Worm (Caenorhabditis elegans) whole organism, L4 larva: ENCODE measurements around the gene F53B7.4.

Source experiments
- D1046.2 ChIP-seq: fragments of 200-800 bp; sonication (Bioruptor generic); IDR thresholded peaks from 2 replicates; pipeline ENCODE4 v1.3.6; 2022; ENCODE audit warnings: missing genetic modification characterization, missing compliant biosample characterization
- F26F4.8 ChIP-seq: fragments of 200-800 bp; sonication (Bioruptor generic); conservative IDR thresholded peaks from 2 replicates; pipeline ENCODE4 v1.3.6; 2022; ENCODE audit warnings: missing genetic modification characterization, missing compliant biosample characterization
- F44E2.7 ChIP-seq: fragments of 200-800 bp; sonication (Bioruptor generic); IDR thresholded peaks from 2 replicates; pipeline ENCODE4 v2.1.2; 2022; ENCODE audit warnings: missing genetic modification characterization, missing compliant biosample characterization
- R02D3.7 ChIP-seq: fragments of 150-350 bp; sonication (generic microtip); optimal IDR thresholded peaks from 3 replicates; lab custom pipeline; 2014; ENCODE audit warnings: missing biosample characterization, missing genetic modification characterization
- Y105C5A.15 ChIP-seq: fragments of 200-800 bp; sonication (Bioruptor generic); IDR thresholded peaks from 2 replicates; pipeline ENCODE4 v1.3.6; 2022; ENCODE audit warnings: missing genetic modification characterization, missing compliant biosample characterization
- ZK546.5 ChIP-seq, 2 experiments: sonication (generic microtip); optimal IDR thresholded peaks; 2 replicates each; lab custom pipeline; 2017; ENCODE audit warnings: missing biosample characterization in 2 of 2, missing genetic modification characterization in 2 of 2
- ama-1 ChIP-seq: fragments of 150-350 bp; optimal IDR thresholded peaks from 2 replicates; lab custom pipeline; 2014; ENCODE audit warnings: inconsistent platforms, mixed read lengths
- arid-1 ChIP-seq: fragments of 200-800 bp; sonication (Bioruptor generic); conservative IDR thresholded peaks from 2 replicates; pipeline ENCODE4 v1.3.6; 2022; ENCODE audit warnings: missing genetic modification reagents, missing genetic modification characterization, missing compliant biosample characterization
- ceh-20 ChIP-seq: fragments of 200-800 bp; sonication (Bioruptor generic); IDR thresholded peaks from 2 replicates; pipeline ENCODE4 v1.3.6; 2022; ENCODE audit warnings: missing genetic modification reagents, missing genetic modification characterization, missing compliant biosample characterization
- ceh-32 ChIP-seq: sonication (generic microtip); optimal IDR thresholded peaks from 2 replicates; lab custom pipeline; 2016; ENCODE audit warnings: mild to moderate bottlenecking, missing genetic modification characterization, missing compliant biosample characterization; ENCODE audit not compliant: poor library complexity
- ceh-62 ChIP-seq: sonication (generic microtip); optimal IDR thresholded peaks from 2 replicates; lab custom pipeline; 2017; ENCODE audit warnings: missing biosample characterization, missing genetic modification characterization
- ctbp-1 ChIP-seq: fragments of 200-800 bp; sonication (Bioruptor generic); IDR thresholded peaks from 2 replicates; pipeline ENCODE4 v1.3.6; 2022; ENCODE audit warnings: missing genetic modification reagents, missing genetic modification characterization, missing compliant biosample characterization
- daf-16 ChIP-seq, 3 experiments: sonication (generic microtip); optimal IDR thresholded peaks; 2 replicates each; lab custom pipeline; 2016 to 2017; ENCODE audit warnings: missing genetic modification characterization in 3 of 3, missing genetic modification reagents in 3 of 3, mild to moderate bottlenecking in 2 of 3, missing compliant biosample characterization in 2 of 3, missing biosample characterization in 1 of 3, moderate library complexity in 1 of 3
- dmd-6 ChIP-seq: fragments of 200-800 bp; sonication (Bioruptor generic); IDR thresholded peaks from 2 replicates; pipeline ENCODE4 v1.3.6; 2022; ENCODE audit warnings: missing genetic modification reagents, missing genetic modification characterization, missing compliant biosample characterization
- dmd-9 ChIP-seq: fragments of 200-800 bp; sonication (Bioruptor generic); IDR thresholded peaks from 2 replicates; pipeline ENCODE4 v1.3.6; 2022; ENCODE audit warnings: missing genetic modification reagents, missing genetic modification characterization, missing compliant biosample characterization
- dpl-1 ChIP-seq: fragments of 150-350 bp; optimal IDR thresholded peaks from 2 replicates; lab custom pipeline; 2014; ENCODE audit warnings: missing biosample characterization, missing genetic modification reagents, missing genetic modification characterization
- duxl-1 ChIP-seq: sonication (generic microtip); optimal IDR thresholded peaks from 2 replicates; lab custom pipeline; 2016; ENCODE audit warnings: mild to moderate bottlenecking, missing genetic modification characterization, moderate library complexity, missing compliant biosample characterization; ENCODE audit not compliant: poor library complexity
- dve-1 ChIP-seq: sonication (generic microtip); optimal IDR thresholded peaks from 2 replicates; lab custom pipeline; 2017; ENCODE audit warnings: antibody characterized with exemption, mild to moderate bottlenecking, missing genetic modification characterization, missing compliant biosample characterization; ENCODE audit not compliant: insufficient read depth
- egl-27 ChIP-seq: sonication (generic microtip); optimal IDR thresholded peaks from 3 replicates; lab custom pipeline; 2017; ENCODE audit warnings: missing biosample characterization, missing genetic modification reagents, missing genetic modification characterization
- egl-43 ChIP-seq: fragments of 200-800 bp; sonication (Bioruptor generic); IDR thresholded peaks from 2 replicates; pipeline ENCODE4 v1.3.6; 2022; ENCODE audit warnings: missing genetic modification reagents, missing genetic modification characterization, missing compliant biosample characterization
- fkh-10 ChIP-seq: fragments of 150-350 bp; optimal IDR thresholded peaks from 2 replicates; lab custom pipeline; 2014; ENCODE audit warnings: missing biosample characterization, missing genetic modification reagents, missing genetic modification characterization
- fos-1 ChIP-seq: fragments of 150-350 bp; optimal IDR thresholded peaks from 2 replicates; lab custom pipeline; 2014; ENCODE audit warnings: missing biosample characterization, missing genetic modification characterization
- gei-8 ChIP-seq: fragments of 200-800 bp; sonication (Bioruptor generic); optimal IDR thresholded peaks from 2 replicates; lab custom pipeline; 2018; ENCODE audit warnings: mild to moderate bottlenecking, missing genetic modification characterization, missing compliant biosample characterization
- hif-1 ChIP-seq, 2 experiments: sonication (generic microtip); optimal IDR thresholded peaks; 2 replicates each; lab custom pipeline; 2016 to 2017; ENCODE audit warnings: missing compliant biosample characterization in 2 of 2, missing genetic modification characterization in 2 of 2, missing genetic modification reagents in 2 of 2, missing genotype in 2 of 2, mild to moderate bottlenecking in 1 of 2
- hmg-1.1 ChIP-seq: fragments of 200-800 bp; sonication (Bioruptor generic); IDR thresholded peaks from 2 replicates; pipeline ENCODE4 v1.3.6; 2022; ENCODE audit warnings: missing genetic modification reagents, missing genetic modification characterization, missing compliant biosample characterization
- lim-7 ChIP-seq: fragments of 200-800 bp; sonication (Bioruptor generic); IDR thresholded peaks from 2 replicates; pipeline ENCODE4 v1.3.6; 2022; ENCODE audit warnings: missing genetic modification characterization, missing compliant biosample characterization
- lin-1 ChIP-seq: fragments of 200-800 bp; sonication (Bioruptor generic); IDR thresholded peaks from 2 replicates; pipeline ENCODE4 v1.3.6; 2022; ENCODE audit warnings: missing genetic modification reagents, missing genetic modification characterization, missing compliant biosample characterization
- lin-29 ChIP-seq: fragments of 200-800 bp; sonication (Bioruptor generic); IDR thresholded peaks from 2 replicates; pipeline ENCODE4 v1.3.6; 2022; ENCODE audit warnings: missing genetic modification reagents, missing genetic modification characterization, missing compliant biosample characterization
- lin-38 ChIP-seq: fragments of 200-800 bp; sonication (Bioruptor generic); IDR thresholded peaks from 2 replicates; pipeline ENCODE4 v1.3.6; 2022; ENCODE audit warnings: missing genetic modification reagents, missing genetic modification characterization, missing compliant biosample characterization
- lin-39 ChIP-seq: fragments of 150-350 bp; optimal IDR thresholded peaks from 2 replicates; lab custom pipeline; 2014; ENCODE audit warnings: missing biosample characterization, missing genetic modification reagents, missing genetic modification characterization
- lir-3 ChIP-seq: sonication (generic microtip); optimal IDR thresholded peaks from 2 replicates; lab custom pipeline; 2016; ENCODE audit warnings: mild to moderate bottlenecking, missing genetic modification characterization, missing compliant biosample characterization
- mdt-29 ChIP-seq: fragments of 200-800 bp; sonication (Bioruptor generic); IDR thresholded peaks from 2 replicates; pipeline ENCODE4 v1.3.6; 2022; ENCODE audit warnings: missing genetic modification reagents, missing genetic modification characterization, missing compliant biosample characterization
- mep-1 ChIP-seq: fragments of 150-350 bp; sonication (generic microtip); optimal IDR thresholded peaks from 3 replicates; lab custom pipeline; 2014; ENCODE audit warnings: missing biosample characterization, missing genetic modification characterization
- mxl-2 ChIP-seq: fragments of 200-800 bp; sonication (Bioruptor generic); conservative IDR thresholded peaks from 2 replicates; pipeline ENCODE4 v1.3.6; 2022; ENCODE audit warnings: missing genetic modification reagents, missing genetic modification characterization, missing compliant biosample characterization
- mxl-3 ChIP-seq: fragments of 200-800 bp; sonication (Bioruptor generic); optimal IDR thresholded peaks from 2 replicates; lab custom pipeline; 2018; ENCODE audit warnings: mild to moderate bottlenecking, missing genetic modification characterization, missing compliant biosample characterization
- nhr-102 ChIP-seq: sonication (generic microtip); optimal IDR thresholded peaks from 2 replicates; lab custom pipeline; 2016; ENCODE audit warnings: mild to moderate bottlenecking, missing genetic modification characterization, moderate library complexity, missing compliant biosample characterization
- nhr-11 ChIP-seq: fragments of 150-350 bp; optimal IDR thresholded peaks from 2 replicates; lab custom pipeline; 2014; ENCODE audit warnings: missing biosample characterization, missing genetic modification characterization
- nhr-41 ChIP-seq: fragments of 200-800 bp; sonication (Bioruptor generic); IDR thresholded peaks from 2 replicates; pipeline ENCODE4 v1.3.6; 2022; ENCODE audit warnings: missing genetic modification reagents, missing genetic modification characterization, missing compliant biosample characterization
- nhr-48 ChIP-seq: sonication (generic microtip); optimal IDR thresholded peaks from 2 replicates; lab custom pipeline; 2016; ENCODE audit warnings: mild to moderate bottlenecking, missing genetic modification characterization, missing compliant biosample characterization
- nhr-6 ChIP-seq: fragments of 150-350 bp; optimal IDR thresholded peaks from 2 replicates; lab custom pipeline; 2014; ENCODE audit warnings: missing biosample characterization, missing genetic modification characterization
- nhr-77 ChIP-seq: fragments of 150-350 bp; optimal IDR thresholded peaks from 2 replicates; lab custom pipeline; 2014; ENCODE audit warnings: missing biosample characterization, missing genetic modification characterization
- rbr-2 ChIP-seq: sonication (generic microtip); optimal IDR thresholded peaks from 2 replicates; lab custom pipeline; 2016; ENCODE audit warnings: missing genotype, missing genetic modification characterization, missing compliant biosample characterization
- sdz-12 ChIP-seq: fragments of 200-800 bp; sonication (Bioruptor generic); optimal IDR thresholded peaks from 2 replicates; lab custom pipeline; 2018; ENCODE audit warnings: mild to moderate bottlenecking, missing genetic modification characterization, missing compliant biosample characterization
- tra-1 ChIP-seq: fragments of 200-800 bp; sonication (Bioruptor generic); IDR thresholded peaks from 2 replicates; pipeline ENCODE4 v1.3.6; 2022; ENCODE audit warnings: missing genetic modification reagents, missing genetic modification characterization, missing compliant biosample characterization
- unc-130 ChIP-seq: sonication (generic microtip); optimal IDR thresholded peaks from 2 replicates; lab custom pipeline; 2016; ENCODE audit warnings: missing genetic modification reagents, missing genetic modification characterization, missing compliant biosample characterization
- unc-62 ChIP-seq, 3 experiments: fragments of 150-350 bp in 1 of 3; sonication (generic microtip); optimal IDR thresholded peaks in 2 of 3; peaks in 1 of 3; 1 replicate in 1 of 3; 2 replicates in 2 of 3; lab custom pipeline; 2014 to 2017; ENCODE audit warnings: missing biosample characterization in 3 of 3, missing genetic modification characterization in 3 of 3, missing genetic modification reagents in 3 of 3, missing genotype in 1 of 3
- zfp-2 ChIP-seq: sonication (generic microtip); optimal IDR thresholded peaks from 2 replicates; lab custom pipeline; 2016; ENCODE audit warnings: mild to moderate bottlenecking, missing genetic modification characterization, missing compliant biosample characterization
- zip-11 ChIP-seq: fragments of 200-800 bp; sonication (Bioruptor generic); IDR thresholded peaks from 2 replicates; pipeline ENCODE4 v1.3.6; 2022; ENCODE audit warnings: missing genetic modification characterization, missing compliant biosample characterization
- zip-2 ChIP-seq: fragments of 150-350 bp; optimal IDR thresholded peaks from 2 replicates; lab custom pipeline; 2014; ENCODE audit warnings: missing biosample characterization, missing genetic modification characterization

The F53B7.4 gene

DNA sequence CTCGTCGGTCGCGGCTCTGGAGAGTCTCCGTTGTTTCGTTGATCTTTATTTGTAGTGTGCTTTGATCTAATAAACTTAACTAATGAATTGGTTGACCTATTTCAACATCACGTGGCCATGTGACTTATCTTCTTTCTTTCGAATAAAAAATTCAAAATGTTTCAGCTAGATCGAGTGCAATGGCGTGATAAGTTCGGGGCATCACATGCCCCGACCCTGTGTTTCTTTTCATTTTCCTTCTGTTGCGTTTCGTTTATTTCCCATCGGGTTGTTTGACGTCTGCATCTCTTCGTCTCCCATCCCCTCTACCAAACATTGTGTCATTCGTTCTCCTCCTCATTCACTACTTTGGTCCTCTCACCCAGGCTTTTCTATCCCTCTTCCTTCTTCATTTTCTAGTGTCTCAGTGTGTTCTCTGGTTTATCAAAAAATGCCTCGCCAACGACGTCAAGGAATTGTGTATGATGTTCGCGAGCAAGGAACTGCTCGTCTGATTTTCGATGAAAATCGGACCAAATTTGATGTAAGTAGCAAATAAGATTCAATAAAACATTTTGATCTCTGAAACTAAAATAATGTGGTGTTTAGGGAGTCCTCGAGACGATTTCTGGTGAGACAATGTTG, 50.6 kb downstream of the F53B7.4 start, which contains the start of gene F17C11.4 (continued):
- TF ChIP-seq mxl-2 (peak; percentile 60; the same call in 1 of the 2 replicates), ceh-20 (GFP tag; lab: Robert Waterston, UW) (0 out of 2 replicates have a peak, but pooled peaks have one; percentile 12), nhr-77 (tag; lab: Kevin White, UChicago) (no peak), nhr-102 (tag; lab: Kevin White, UChicago) (peak; percentile 6), nhr-41 (no peak), tra-1 (GFP tag; lab: Robert Waterston, UW) (peak; percentile 65; the same call in 1 of the 2 replicates), R02D3.7 (tag; lab: Kevin White, UChicago) (no peak), nhr-48 (tag; lab: Kevin White, UChicago) (peak; percentile 84), lin-39 (tag; lab: Kevin White, UChicago) (no peak), D1046.2 (0 out of 2 replicates have a peak, but pooled peaks have one; percentile 12), zip-11 (GFP tag; lab: Robert Waterston, UW) (no peak), ama-1 (peak; percentile 82), egl-27 (tag; lab: Kevin White, UChicago) (no peak), mdt-29 (peak; percentile 84), F44E2.7 (GFP tag; lab: Robert Waterston, UW) (no peak), fos-1 (tag; lab: Kevin White, UChicago) (no peak), egl-43 (no peak), sdz-12 (GFP tag; lab: Kevin White, UChicago) (no peak), lim-7 (no peak), dpl-1 (GFP tag; lab: Kevin White, UChicago) (peak; percentile 38), dmd-6 (GFP tag; lab: Robert Waterston, UW) (peak; percentile 89), ctbp-1 (peak; percentile 41), ceh-62 (tag; lab: Kevin White, UChicago) (no peak), hif-1 (tag; optimal IDR thresholded peaks at IDR 0.05; lab: Kevin White, UChicago) (peak; percentile 41 to 74), unc-130 (GFP tag; lab: Kevin White, UChicago) (no peak), lin-29 (GFP tag; lab: Robert Waterston, UW) (no peak), mxl-3 (peak; percentile 59), nhr-6 (peak; percentile 33), zfp-2 (tag; lab: Kevin White, UChicago) (no peak), zip-2 (tag; lab: Kevin White, UChicago) (no peak), duxl-1 (no peak), fkh-10 (GFP tag; lab: Kevin White, UChicago) (peak; percentile 69), lin-1 (GFP tag; lab: Robert Waterston, UW) (peak; percentile 44; the same call in 1 of the 2 replicates), gei-8 (GFP tag; lab: Kevin White, UChicago) (no peak), F26F4.8 (no peak), ZK546.5 (tag; optimal IDR thresholded peaks at IDR 0.05; lab: Kevin White, UChicago) (no peak), rbr-2 (tag; lab: Kevin White, UChicago) (peak; percentile 40), dmd-9 (GFP tag; lab: Robert Waterston, UW) (no peak), arid-1 (GFP tag; lab: Robert Waterston, UW) (no peak), unc-62 (GFP tag; optimal IDR thresholded peaks at IDR 0.05 in 1 of 2; lab: Kevin White, UChicago) (peak in 1 of 2 experiments; percentile 99), unc-62 (tag; optimal IDR thresholded peaks at IDR 0.05; lab: Kevin White, UChicago) (no peak), lir-3 (no peak), hmg-1.1 (no peak; the same call in none of the 2 replicates), mep-1 (peak; percentile 72), lin-38 (GFP tag; lab: Robert Waterston, UW) (peak; percentile 47), nhr-11 (tag; lab: Kevin White, UChicago) (peak; percentile 87), ceh-32 (tag; lab: Kevin White, UChicago) (peak; percentile 52), dve-1 (tag; lab: Kevin White, UChicago) (peak; percentile 74), daf-16 (GFP tag; optimal IDR thresholded peaks at IDR 0.05; lab: Kevin White, UChicago) (peak in 1 of 2 experiments; percentile 76), daf-16 (tag; optimal IDR thresholded peaks at IDR 0.05; lab: Kevin White, UChicago) (peak; percentile 80), Y105C5A.15 (GFP tag; lab: Robert Waterston, UW) (no peak)
